Worm (Caenorhabditis elegans) whole organism, late embryonic: ENCODE data around the gene pals-20.
"Not testable (repeated sequence)": the region's sequence is repeated elsewhere in the genome, so short reads cannot be mapped to it uniquely, and the experiment has no call there.

Experiments used
- K02D7.2 ChIP-seq: sonication (generic microtip); optimal IDR thresholded peaks from 2 replicates; lab custom pipeline; 2017; ENCODE audit warnings: mild to moderate bottlenecking, missing genetic modification characterization, missing compliant biosample characterization
- K09A11.1 ChIP-seq: sonication (generic microtip); optimal IDR thresholded peaks from 2 replicates; lab custom pipeline; 2017; ENCODE audit warnings: antibody characterized with exemption, mild to moderate bottlenecking, missing genetic modification characterization, missing compliant biosample characterization; ENCODE audit not compliant: insufficient read depth
- Y22D7AL.16 ChIP-seq: sonication (generic microtip); optimal IDR thresholded peaks from 2 replicates; lab custom pipeline; 2016; ENCODE audit warnings: missing genetic modification characterization, missing compliant biosample characterization
- ahr-1 ChIP-seq: sonication (generic microtip); optimal IDR thresholded peaks from 2 replicates; lab custom pipeline; 2016; ENCODE audit warnings: missing genetic modification characterization, missing compliant biosample characterization
- ceh-14 ChIP-seq: sonication (generic microtip); optimal IDR thresholded peaks from 2 replicates; lab custom pipeline; 2016; ENCODE audit warnings: missing genotype, missing genetic modification characterization, missing compliant biosample characterization
- ceh-30 ChIP-seq: fragments of 150-350 bp; optimal IDR thresholded peaks from 2 replicates; lab custom pipeline; 2014; ENCODE audit warnings: missing biosample characterization, missing genetic modification characterization
- ceh-34 ChIP-seq: sonication (generic microtip); optimal IDR thresholded peaks from 2 replicates; lab custom pipeline; 2016; ENCODE audit warnings: mild to moderate bottlenecking, missing genetic modification characterization, missing compliant biosample characterization
- ceh-45 ChIP-seq: fragments of 200-800 bp; sonication (Bioruptor generic); IDR thresholded peaks from 2 replicates; pipeline ENCODE4 v1.3.6; 2022; ENCODE audit warnings: missing genetic modification reagents, missing genetic modification characterization, missing compliant biosample characterization
- ceh-48 ChIP-seq: sonication (generic microtip); optimal IDR thresholded peaks from 2 replicates; lab custom pipeline; 2016; ENCODE audit warnings: missing genetic modification characterization, inconsistent platforms, missing compliant biosample characterization
- ceh-9 ChIP-seq: sonication (generic microtip); optimal IDR thresholded peaks from 2 replicates; lab custom pipeline; 2016; ENCODE audit warnings: mild to moderate bottlenecking, missing genetic modification characterization, inconsistent platforms, missing compliant biosample characterization
- che-1 ChIP-seq: sonication (generic microtip); optimal IDR thresholded peaks from 2 replicates; lab custom pipeline; 2016; ENCODE audit warnings: mild to moderate bottlenecking, missing genetic modification characterization, missing compliant biosample characterization
- dve-1 ChIP-seq: sonication (generic microtip); optimal IDR thresholded peaks from 2 replicates; lab custom pipeline; 2017; ENCODE audit warnings: antibody characterized with exemption, mild to moderate bottlenecking, missing genetic modification characterization, missing compliant biosample characterization
- elt-4 ChIP-seq: sonication (generic microtip); optimal IDR thresholded peaks from 2 replicates; lab custom pipeline; 2016; ENCODE audit warnings: missing genetic modification characterization, missing compliant biosample characterization
- ets-4 ChIP-seq: sonication (generic microtip); optimal IDR thresholded peaks from 2 replicates; lab custom pipeline; 2016; ENCODE audit warnings: missing genetic modification characterization, missing compliant biosample characterization
- fax-1 ChIP-seq: sonication (generic microtip); optimal IDR thresholded peaks from 2 replicates; lab custom pipeline; 2016; ENCODE audit warnings: missing genotype, missing genetic modification characterization, missing compliant biosample characterization
- fkh-10 ChIP-seq: fragments of 150-350 bp; optimal IDR thresholded peaks from 2 replicates; lab custom pipeline; 2014; ENCODE audit warnings: missing biosample characterization, missing genetic modification reagents, missing genetic modification characterization
- fkh-6 ChIP-seq: sonication (generic microtip); optimal IDR thresholded peaks from 2 replicates; lab custom pipeline; 2016; ENCODE audit warnings: missing genetic modification characterization, missing compliant biosample characterization
- hlh-13 ChIP-seq: fragments of 200-800 bp; sonication (Bioruptor generic); optimal IDR thresholded peaks from 2 replicates; lab custom pipeline; 2018; ENCODE audit warnings: mild to moderate bottlenecking, missing genetic modification characterization, missing compliant biosample characterization
- hlh-6 ChIP-seq: sonication (generic microtip); optimal IDR thresholded peaks from 2 replicates; lab custom pipeline; 2016; ENCODE audit warnings: missing genotype, missing genetic modification characterization, missing compliant biosample characterization
- hlh-8 ChIP-seq: sonication (generic microtip); optimal IDR thresholded peaks from 2 replicates; lab custom pipeline; 2016; ENCODE audit warnings: missing genotype, missing genetic modification characterization, missing compliant biosample characterization
- lim-6 ChIP-seq: sonication (generic microtip); optimal IDR thresholded peaks from 2 replicates; lab custom pipeline; 2016; ENCODE audit warnings: missing genetic modification characterization, missing compliant biosample characterization
- nhr-11 ChIP-seq: fragments of 150-350 bp; optimal IDR thresholded peaks from 2 replicates; lab custom pipeline; 2014; ENCODE audit warnings: missing biosample characterization, missing genetic modification characterization
- pax-1 ChIP-seq: fragments of 150-350 bp; optimal IDR thresholded peaks from 2 replicates; lab custom pipeline; 2014; ENCODE audit warnings: missing biosample characterization, missing genetic modification characterization
- pha-2 ChIP-seq: sonication (generic microtip); optimal IDR thresholded peaks from 2 replicates; lab custom pipeline; 2017; ENCODE audit warnings: mild to moderate bottlenecking, missing genetic modification characterization, missing compliant biosample characterization
- pha-4 ChIP-seq: fragments of 150-350 bp; optimal IDR thresholded peaks from 2 replicates; lab custom pipeline; 2018; ENCODE audit warnings: missing biosample characterization, missing genetic modification reagents, missing genetic modification characterization
- pqm-1 ChIP-seq: sonication (generic microtip); optimal IDR thresholded peaks from 2 replicates; lab custom pipeline; 2016; ENCODE audit warnings: missing genetic modification characterization, missing compliant biosample characterization
- sdc-2 ChIP-seq: sonication (generic microtip); optimal IDR thresholded peaks from 2 replicates; lab custom pipeline; 2016; ENCODE audit warnings: missing genotype, missing genetic modification characterization, missing compliant biosample characterization
- sox-4 ChIP-seq: sonication (generic microtip); optimal IDR thresholded peaks from 2 replicates; lab custom pipeline; 2017; ENCODE audit warnings: mild to moderate bottlenecking, missing genetic modification characterization, inconsistent platforms, missing compliant biosample characterization
- tbx-7 ChIP-seq: sonication (generic microtip); optimal IDR thresholded peaks from 2 replicates; lab custom pipeline; 2016; ENCODE audit warnings: missing genotype, missing genetic modification characterization, missing compliant biosample characterization
- unc-3 ChIP-seq, 2 experiments: fragments of 200-800 bp in 1 of 2; sonication (Bioruptor generic) in 1 of 2; sonication (generic microtip) in 1 of 2; conservative IDR thresholded peaks in 1 of 2; optimal IDR thresholded peaks in 1 of 2; 2 replicates each; pipeline versions ENCODE4 v1.3.6 to Lab custom; 2016 to 2022; ENCODE audit warnings: missing compliant biosample characterization in 2 of 2, missing genetic modification characterization in 2 of 2, missing genetic modification reagents in 1 of 2
- unc-42 ChIP-seq: sonication (generic microtip); optimal IDR thresholded peaks from 2 replicates; lab custom pipeline; 2016; ENCODE audit warnings: missing genotype, missing genetic modification characterization, missing compliant biosample characterization

pals-20 gene

ce11 chrIII:1377903-1378302, 10.2 kb downstream of the pals-20 start, which contains the start of gene pals-40:
TSS of gene pals-40 (minus strand) at chrIII:1378003.
- not testable (repeated sequence) for TF ChIP-seq che-1 (tag; lab: Kevin White, UChicago); K09A11.1 (tag; lab: Kevin White, UChicago); sdc-2

- TF ChIP-seq pha-4 (tag; lab: Kevin White, UChicago); lim-6; K02D7.2 (tag; lab: Kevin White, UChicago): not testable (repeated sequence)
These were observed 12.6 kb downstream of the pals-20 start, which contains the start of gene Y82E9BR.10 for ce11 chrIII:1375491-1375890. TSS of gene Y82E9BR.10 (minus strand) at chrIII:1375591.

ce11 chrIII:1374355-1374807, 13.7 kb downstream of the pals-20 start, which contains the start of gene Y82E9BR.20:
TSS of gene Y82E9BR.20 (plus strand) at chrIII:1374405.
- no peak for TF ChIP-seq ceh-30
- TF ChIP-seq fkh-6, result no peak
- no peak for TF ChIP-seq sox-4 (tag; lab: Kevin White, UChicago)
- no peak for TF ChIP-seq fkh-10 (GFP tag; lab: Kevin White, UChicago)
- TF ChIP-seq dve-1 (tag; lab: Kevin White, UChicago), result no peak
- TF ChIP-seq unc-3 (GFP tag; conservative IDR thresholded peaks at IDR 0.05; lab: Robert Waterston, UW), result no peak
- no peak for TF ChIP-seq unc-3 (tag; optimal IDR thresholded peaks at IDR 0.05; lab: Kevin White, UChicago)
- TF ChIP-seq ceh-34, result no peak
- TF ChIP-seq sdc-2, result no peak
- TF ChIP-seq ceh-45 (GFP tag; lab: Robert Waterston, UW), result no peak
- no peak for TF ChIP-seq tbx-7 (tag; lab: Kevin White, UChicago)

ce11 chrIII:1372563-1372962, 15.6 kb downstream of the pals-20 start:
- TF ChIP-seq fax-1 (tag; lab: Kevin White, UChicago) (no peak), hlh-8 (tag; lab: Kevin White, UChicago) (peak; percentile 69), ceh-45 (GFP tag; lab: Robert Waterston, UW) (no peak)

- TF ChIP-seq hlh-13, result no peak
- TF ChIP-seq pha-2, result no peak
These were observed 28.5 kb downstream of the pals-20 start, which contains the start of gene Y82E9BR.9 for ce11 chrIII:1359669-1360068. TSS of gene Y82E9BR.9 (minus strand) at chrIII:1359769.

- TF ChIP-seq nhr-11; K02D7.2 (tag; lab: Kevin White, UChicago); sdc-2: not testable (repeated sequence)
These were observed 30.2 kb downstream of the pals-20 start, which contains the start of gene Y82E9BR.8 for ce11 chrIII:1357973-1358372. TSS of gene Y82E9BR.8 (minus strand) at chrIII:1358073.

- TF ChIP-seq ceh-9 (tag; lab: Kevin White, UChicago) (no peak), unc-42 (tag; lab: Kevin White, UChicago) (no peak), ets-4 (tag; lab: Kevin White, UChicago) (no peak), ceh-14 (tag; lab: Kevin White, UChicago) (no peak), pha-2 (no peak), K02D7.2 (tag; lab: Kevin White, UChicago) (no peak), pax-1 (tag; lab: Kevin White, UChicago) (no peak), elt-4 (no peak), pha-4 (tag; lab: Kevin White, UChicago) (no peak), fkh-6 (no peak), ahr-1 (no peak), hlh-6 (tag; lab: Kevin White, UChicago) (no peak), ceh-48 (no peak), Y22D7AL.16 (no peak), pqm-1 (tag; lab: Kevin White, UChicago) (no peak)
- TF ChIP-seq, all 69 proteins: peak for 0
These were observed 32.8 kb downstream of the pals-20 start, which contains the start of gene Y82E9BL.1 for ce11 chrIII:1355320-1355719. TSS of gene Y82E9BL.1 (minus strand) at chrIII:1355420.
